Worm (Caenorhabditis elegans): ENCODE measurements around the gene F19H6.4.

ce11 chrX:12365388-12365787 is at the start of gene F19H6.4:
- TF ChIP-seq mdl-1 (tag; optimal IDR thresholded peaks at IDR 0.05) (no peak), pha-4 (GFP tag; IDR thresholded peaks at IDR 0.05) (no peak), pha-4 (tag; optimal IDR thresholded peaks at IDR 0.05) (no peak), ama-1 (optimal IDR thresholded peaks at IDR 0.05) (no peak), tra-1 (GFP tag; IDR thresholded peaks at IDR 0.05) (no peak), snpc-4 (tag; optimal IDR thresholded peaks at IDR 0.05) (no peak), ceh-32 (tag; optimal IDR thresholded peaks at IDR 0.05; ENCODE audit: poor library complexity) (no peak), sdz-12 (GFP tag; optimal IDR thresholded peaks at IDR 0.05) (no peak)
